Fruit fly (Drosophila melanogaster) whole organism, embryonic: ENCODE data around the gene Prat2.
A peak's percentile ranks its signal among the peaks of the same experiment; 100 is the strongest.

ENCODE experiments used
- Awh ChIP-seq: fragments of 200-800 bp; sonication (Bioruptor generic); IDR thresholded peaks from 2 replicates; pipeline ENCODE4, ENCODE4 v1.3.6; 2022; ENCODE audit warnings: missing biosample characterization, missing genetic modification characterization
- Bdp1 ChIP-seq: fragments of 200-800 bp; sonication (Bioruptor generic); optimal IDR thresholded peaks from 3 replicates; lab custom pipeline; 2016; ENCODE audit warnings: missing biosample characterization, missing genetic modification characterization
- CG10267 ChIP-seq: fragments of 200-800 bp; sonication (Bioruptor generic); optimal IDR thresholded peaks from 2 replicates; lab custom pipeline; 2018; ENCODE audit warnings: missing biosample characterization, mild to moderate bottlenecking, missing genetic modification characterization, moderate library complexity
- CG10274 ChIP-seq: fragments of 200-800 bp; sonication (Bioruptor generic); optimal IDR thresholded peaks from 3 replicates; lab custom pipeline; 2017; ENCODE audit warnings: missing biosample characterization, mild to moderate bottlenecking, missing genetic modification characterization
- CG10321 ChIP-seq: fragments of 200-800 bp; sonication (Bioruptor generic); IDR thresholded peaks from 2 replicates; pipeline ENCODE4 v1.3.6; 2022; ENCODE audit warnings: missing biosample characterization, missing genetic modification characterization
- CG12104 ChIP-seq: fragments of 200-800 bp; sonication (Bioruptor generic); optimal IDR thresholded peaks from 3 replicates; lab custom pipeline; 2016; ENCODE audit warnings: missing biosample characterization, missing genetic modification characterization
- CG12219 ChIP-seq: fragments of 200-800 bp; sonication (Bioruptor generic); optimal IDR thresholded peaks from 3 replicates; lab custom pipeline; 2018; ENCODE audit warnings: missing biosample characterization, mild to moderate bottlenecking, missing genetic modification characterization
- CG12236 ChIP-seq: fragments of 200-800 bp; sonication (Bioruptor generic); optimal IDR thresholded peaks from 2 replicates; lab custom pipeline; 2016; ENCODE audit warnings: missing biosample characterization, missing genetic modification characterization
- CG1233 ChIP-seq: fragments of 200-800 bp; sonication (Bioruptor generic); optimal IDR thresholded peaks from 4 replicates; lab custom pipeline; 2018; ENCODE audit warnings: missing biosample characterization, mild to moderate bottlenecking, missing genetic modification characterization
- CG12744 ChIP-seq: fragments of 200-800 bp; sonication (Bioruptor generic); optimal IDR thresholded peaks from 2 replicates; lab custom pipeline; 2016; ENCODE audit warnings: missing biosample characterization, missing genetic modification characterization
- CG17829 ChIP-seq: fragments of 200-800 bp; optimal IDR thresholded peaks from 2 replicates; lab custom pipeline; 2019; ENCODE audit warnings: missing biosample characterization, mild to moderate bottlenecking, missing genetic modification characterization, moderate library complexity
- CG34376 ChIP-seq: fragments of 200-800 bp; sonication (Bioruptor generic); optimal IDR thresholded peaks from 2 replicates; lab custom pipeline; 2018; ENCODE audit warnings: missing biosample characterization, mild to moderate bottlenecking, missing genetic modification characterization
- CG4282 ChIP-seq: fragments of 200-800 bp; sonication (Bioruptor generic); optimal IDR thresholded peaks from 2 replicates; lab custom pipeline; 2016; ENCODE audit warnings: missing biosample characterization, missing genetic modification characterization
- CG6254 ChIP-seq: fragments of 200-800 bp; sonication (Bioruptor generic); optimal IDR thresholded peaks from 3 replicates; lab custom pipeline; 2017; ENCODE audit warnings: mild to moderate bottlenecking, missing biosample characterization, missing genetic modification reagents, missing genetic modification characterization
- CG6272 ChIP-seq: fragments of 200-800 bp; sonication (Bioruptor generic); IDR thresholded peaks from 2 replicates; pipeline ENCODE4 v1.3.6; 2022; ENCODE audit warnings: missing biosample characterization, missing genetic modification characterization
- CG6765 ChIP-seq: fragments of 200-800 bp; sonication (Bioruptor generic); optimal IDR thresholded peaks from 3 replicates; lab custom pipeline; 2017; ENCODE audit warnings: missing biosample characterization, mild to moderate bottlenecking, missing genetic modification characterization
- CG8290 ChIP-seq, 3 experiments: fragments of 200-800 bp; sonication (Bioruptor generic); optimal IDR thresholded peaks; 2 replicates each; lab custom pipeline; 2016 to 2019; ENCODE audit warnings: missing biosample characterization in 3 of 3, missing genetic modification characterization in 3 of 3, mild to moderate bottlenecking in 2 of 3, moderate library complexity in 1 of 3
- CG9609 ChIP-seq: fragments of 200-800 bp; sonication (Bioruptor generic); optimal IDR thresholded peaks from 3 replicates; lab custom pipeline; 2016; ENCODE audit warnings: missing biosample characterization, missing genetic modification characterization
- CG9727 ChIP-seq: fragments of 200-800 bp; sonication (Bioruptor generic); optimal IDR thresholded peaks from 3 replicates; lab custom pipeline; 2017; ENCODE audit warnings: missing biosample characterization, mild to moderate bottlenecking, missing genetic modification characterization
- CG9797 ChIP-seq: fragments of 200-800 bp; sonication (Bioruptor generic); optimal IDR thresholded peaks from 3 replicates; lab custom pipeline; 2018; ENCODE audit warnings: missing biosample characterization, mild to moderate bottlenecking, missing genetic modification characterization
- CG9817 ChIP-seq: fragments of 200-800 bp; sonication (Bioruptor generic); optimal IDR thresholded peaks from 2 replicates; lab custom pipeline; 2018; ENCODE audit warnings: missing biosample characterization, mild to moderate bottlenecking, missing genetic modification characterization, moderate library complexity
- D19B ChIP-seq: fragments of 200-800 bp; sonication (Bioruptor generic); optimal IDR thresholded peaks from 2 replicates; lab custom pipeline; 2017; ENCODE audit warnings: missing biosample characterization, mild to moderate bottlenecking, missing genetic modification characterization
- Ets65A ChIP-seq: fragments of 200-800 bp; sonication (Bioruptor generic); peaks from one replicate; lab custom pipeline; 2016; ENCODE audit warnings: missing biosample characterization, missing genetic modification characterization
- Fer3 ChIP-seq: fragments of 200-800 bp; sonication (Bioruptor generic); optimal IDR thresholded peaks from 2 replicates; lab custom pipeline; 2018; ENCODE audit warnings: missing biosample characterization, mild to moderate bottlenecking, missing genetic modification characterization, moderate library complexity
- HLH4C ChIP-seq: fragments of 200-800 bp; sonication (Bioruptor generic); IDR thresholded peaks from 3 replicates; pipeline ENCODE4 v1.3.6; 2022; ENCODE audit warnings: missing biosample characterization, missing genetic modification characterization; ENCODE audit not compliant: partially characterized antibody
- Neu2 ChIP-seq: fragments of 200-800 bp; sonication (Bioruptor generic); optimal IDR thresholded peaks from 3 replicates; lab custom pipeline; 2016; ENCODE audit warnings: missing biosample characterization, missing genetic modification characterization, borderline replicate concordance
- PHDP ChIP-seq: fragments of 200-800 bp; sonication (Bioruptor generic); optimal IDR thresholded peaks from 3 replicates; lab custom pipeline; 2018; ENCODE audit warnings: missing biosample characterization, mild to moderate bottlenecking, missing genetic modification characterization, moderate library complexity
- Pdp1 ChIP-seq, 2 experiments: fragments of 200-800 bp; sonication (Bioruptor generic); optimal IDR thresholded peaks; 3 replicates each; lab custom pipeline; 2016; ENCODE audit warnings: missing biosample characterization in 2 of 2, missing genetic modification characterization in 2 of 2, mild to moderate bottlenecking in 1 of 2, moderate library complexity in 1 of 2
- Sox102F ChIP-seq: fragments of 200-800 bp; sonication (Bioruptor generic); optimal IDR thresholded peaks from 2 replicates; lab custom pipeline; 2018; ENCODE audit warnings: missing biosample characterization, mild to moderate bottlenecking, missing genetic modification characterization, moderate library complexity
- Tbp ChIP-seq: fragments of >200 bp; optimal IDR thresholded peaks from 2 replicates; lab custom pipeline; 2018; ENCODE audit warnings: missing biosample characterization, missing genetic modification characterization
- YL-1 ChIP-seq: fragments of 200-800 bp; sonication (Bioruptor generic); optimal IDR thresholded peaks from 3 replicates; lab custom pipeline; 2017; ENCODE audit warnings: missing biosample characterization, mild to moderate bottlenecking, missing genetic modification characterization
- bab2 ChIP-seq: fragments of 200-800 bp; sonication (Bioruptor generic); optimal IDR thresholded peaks from 2 replicates; lab custom pipeline; 2016; ENCODE audit warnings: missing biosample characterization, missing genetic modification characterization
- bowl ChIP-seq: fragments of 200-800 bp; sonication (Bioruptor generic); IDR thresholded peaks from 2 replicates; pipeline ENCODE4 v1.3.6; 2022; ENCODE audit warnings: missing biosample characterization, missing genetic modification characterization
- crc ChIP-seq: fragments of 200-800 bp; sonication (Bioruptor generic); optimal IDR thresholded peaks from 2 replicates; lab custom pipeline; 2016; ENCODE audit warnings: missing biosample characterization, missing genetic modification characterization
- crp ChIP-seq, 2 experiments: fragments of 200-800 bp; sonication (Bioruptor generic); optimal IDR thresholded peaks; 2 replicates in 1 of 2; 3 replicates in 1 of 2; lab custom pipeline; 2017; ENCODE audit warnings: missing biosample characterization in 2 of 2, missing genetic modification characterization in 2 of 2, mild to moderate bottlenecking in 1 of 2, moderate library complexity in 1 of 2
- dan ChIP-seq: fragments of 200-800 bp; sonication (Bioruptor generic); IDR thresholded peaks from 2 replicates; pipeline ENCODE4 v1.3.6; 2022; ENCODE audit warnings: missing biosample characterization, missing genetic modification characterization
- exex ChIP-seq: fragments of 200-800 bp; sonication (Bioruptor generic); optimal IDR thresholded peaks from 4 replicates; lab custom pipeline; 2018; ENCODE audit warnings: missing biosample characterization, mild to moderate bottlenecking, missing genetic modification characterization, moderate library complexity
- gt ChIP-seq: fragments of 200-800 bp; sonication (Bioruptor generic); IDR thresholded peaks from 2 replicates; pipeline ENCODE4 v1.3.6; 2022; ENCODE audit warnings: missing biosample characterization, missing genetic modification characterization
- her ChIP-seq: fragments of 200-800 bp; sonication (Bioruptor generic); optimal IDR thresholded peaks from 2 replicates; lab custom pipeline; 2016; ENCODE audit warnings: missing biosample characterization, missing genetic modification characterization
- mirr ChIP-seq: fragments of 200-800 bp; sonication (Bioruptor generic); optimal IDR thresholded peaks from 3 replicates; lab custom pipeline; 2018; ENCODE audit warnings: missing biosample characterization, mild to moderate bottlenecking, missing genetic modification characterization
- mld ChIP-seq: fragments of 200-800 bp; sonication (Bioruptor generic); IDR thresholded peaks from 3 replicates; pipeline ENCODE4 v1.3.6; 2022; ENCODE audit warnings: missing biosample characterization, missing genetic modification characterization; ENCODE audit not compliant: partially characterized antibody
- nerfin-2 ChIP-seq: fragments of 200-800 bp; sonication (Bioruptor generic); IDR thresholded peaks from 2 replicates; pipeline ENCODE4 v1.3.6; 2022; ENCODE audit warnings: missing biosample characterization, missing genetic modification characterization; ENCODE audit not compliant: partially characterized antibody
- ro ChIP-seq: fragments of 200-800 bp; sonication (Bioruptor generic); IDR thresholded peaks from 2 replicates; pipeline ENCODE4 v1.3.6; 2022; ENCODE audit warnings: missing biosample characterization, missing genetic modification characterization
- sisA ChIP-seq: fragments of 200-800 bp; sonication (Bioruptor generic); IDR thresholded peaks from 2 replicates; pipeline ENCODE4 v1.3.6; 2022; ENCODE audit warnings: missing biosample characterization, missing genetic modification characterization
- tap ChIP-seq: fragments of 200-800 bp; optimal IDR thresholded peaks from 3 replicates; lab custom pipeline; 2019; ENCODE audit warnings: missing biosample characterization, mild to moderate bottlenecking, missing genetic modification characterization, moderate library complexity
- tio ChIP-seq: fragments of 200-800 bp; sonication (Bioruptor generic); optimal IDR thresholded peaks from 2 replicates; lab custom pipeline; 2017; ENCODE audit warnings: missing biosample characterization, missing genetic modification characterization, inconsistent platforms
- tll ChIP-seq, 2 experiments: fragments of 200-800 bp in 1 of 2; fragments of >200 bp in 1 of 2; sonication (Bioruptor generic) in 1 of 2; optimal IDR thresholded peaks; 2 replicates each; lab custom pipeline; 2017 to 2019; ENCODE audit warnings: missing biosample characterization in 2 of 2, missing genetic modification characterization in 2 of 2, mild to moderate bottlenecking in 1 of 2, moderate library complexity in 1 of 2
- tna ChIP-seq: fragments of 200-800 bp; sonication (Bioruptor generic); IDR thresholded peaks from 2 replicates; pipeline ENCODE4 v1.3.6; 2022; ENCODE audit warnings: missing biosample characterization, missing genetic modification characterization; ENCODE audit not compliant: partially characterized antibody
- trh ChIP-seq: fragments of 200-800 bp; sonication (Bioruptor generic); optimal IDR thresholded peaks from 2 replicates; lab custom pipeline; 2016; ENCODE audit warnings: missing biosample characterization, missing genetic modification characterization
- usp ChIP-seq: fragments of >200 bp; optimal IDR thresholded peaks from 2 replicates; lab custom pipeline; 2017; ENCODE audit warnings: missing biosample characterization, missing genetic modification characterization
- vfl ChIP-seq: fragments of 200-800 bp; sonication (Bioruptor generic); optimal IDR thresholded peaks from 2 replicates; lab custom pipeline; 2016; ENCODE audit warnings: missing biosample characterization, missing genetic modification characterization

Gene Prat2

dm6 chr3L:6943948-6944319 is 29.3 kb upstream of the Prat2 start (continued):
- TF ChIP-seq nerfin-2 (no peak), Tbp (GFP tag; lab: Kevin White, UChicago) (no peak), Fer3 (tag; lab: Kevin White, UChicago) (no peak), CG34376 (GFP tag; lab: Kevin White, UChicago) (no peak), D19B (GFP tag; lab: Kevin White, UChicago) (no peak), exex (tag; lab: Kevin White, UChicago) (no peak), tll (GFP tag; optimal IDR thresholded peaks at IDR 0.05; lab: Kevin White, UChicago) (no peak), trh (GFP tag; lab: Kevin White, UChicago) (no peak), CG9609 (GFP tag; lab: Kevin White, UChicago) (no peak), tap (tag; lab: Kevin White, UChicago) (no peak), usp (no peak), CG6254 (GFP tag; lab: Kevin White, UChicago) (no peak), PHDP (peak; percentile 21), bowl (GFP tag; lab: Robert Waterston, UW) (no peak), Bdp1 (no peak), CG12104 (GFP tag; lab: Kevin White, UChicago) (no peak), CG12219 (GFP tag; lab: Kevin White, UChicago) (no peak), CG9727 (GFP tag; lab: Kevin White, UChicago) (no peak), CG1233 (GFP tag; lab: Kevin White, UChicago) (no peak), tna (GFP tag; lab: Robert Waterston, UW) (no peak), CG10321 (no peak), HLH4C (no peak), mld (no peak), Ets65A (no peak), CG12744 (GFP tag; lab: Kevin White, UChicago) (no peak), ro (GFP tag; lab: Robert Waterston, UW) (no peak), crp (GFP tag; optimal IDR thresholded peaks at IDR 0.05; lab: Kevin White, UChicago) (no peak), YL-1 (GFP tag; lab: Kevin White, UChicago) (no peak), tio (GFP tag; lab: Kevin White, UChicago) (no peak), Awh (no peak), bab2 (GFP tag; lab: Kevin White, UChicago) (no peak), crc (GFP tag; lab: Kevin White, UChicago) (no peak), her (no peak), CG10267 (tag; lab: Kevin White, UChicago) (no peak), CG6272 (GFP tag; lab: Robert Waterston, UW) (no peak), dan (no peak), mirr (GFP tag; lab: Kevin White, UChicago) (no peak), CG9817 (tag; lab: Kevin White, UChicago) (peak; percentile 41), vfl (GFP tag; lab: Kevin White, UChicago) (no peak), CG4282 (GFP tag; lab: Kevin White, UChicago) (no peak), CG17829 (tag; lab: Kevin White, UChicago) (peak; percentile 4), CG9797 (GFP tag; lab: Kevin White, UChicago) (no peak), CG12236 (no peak), gt (no peak), Pdp1 (GFP tag; optimal IDR thresholded peaks at IDR 0.05; lab: Kevin White, UChicago) (no peak), CG10274 (GFP tag; lab: Kevin White, UChicago) (no peak), Sox102F (peak; percentile 50), sisA (no peak), Neu2 (GFP tag; lab: Kevin White, UChicago) (no peak), CG8290 (GFP tag; optimal IDR thresholded peaks at IDR 0.05; lab: Kevin White, UChicago) (no peak), CG8290 (tag; optimal IDR thresholded peaks at IDR 0.05; lab: Kevin White, UChicago) (no peak), CG6765 (GFP tag; lab: Kevin White, UChicago) (no peak)
